Worm (Caenorhabditis elegans) whole organism, dauer: ENCODE data around the gene ZC477.7.

Experiments
- unc-62 ChIP-seq: sonication (generic microtip); optimal IDR thresholded peaks from 2 replicates; lab custom pipeline; 2017; ENCODE audit warnings: missing biosample characterization, missing genetic modification reagents, missing genetic modification characterization

Gene ZC477.7

DNA sequence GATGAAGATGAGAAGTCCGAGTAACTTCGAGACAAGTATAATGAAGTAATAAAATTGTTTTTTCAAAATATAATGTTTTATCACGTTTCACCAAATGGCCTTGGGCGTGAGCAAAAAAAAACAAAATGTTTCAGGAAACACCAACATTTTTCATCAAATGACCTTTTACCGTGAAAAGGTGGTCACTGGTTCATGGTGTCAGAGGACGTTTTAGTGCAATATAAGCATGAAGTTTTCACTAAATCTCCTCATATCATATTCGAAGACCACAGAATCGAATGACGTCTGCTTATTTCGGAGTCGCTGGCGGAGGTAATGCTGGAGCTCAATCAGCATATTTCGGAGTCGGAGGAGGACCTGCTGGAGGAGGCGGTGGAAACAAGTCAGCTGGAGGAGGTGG lies at the start of gene ZC477.7, which contains the start of gene ssq-3:
Gene ZC477.7 (minus strand): TSS at position 101 of the 400 bp plus-strand sequence.
Gene ssq-3 (plus strand): TSS at position 251 of the 400 bp plus-strand sequence.
- TF ChIP-seq unc-62 (GFP tag; lab: Kevin White, UChicago), result no peak

DNA sequence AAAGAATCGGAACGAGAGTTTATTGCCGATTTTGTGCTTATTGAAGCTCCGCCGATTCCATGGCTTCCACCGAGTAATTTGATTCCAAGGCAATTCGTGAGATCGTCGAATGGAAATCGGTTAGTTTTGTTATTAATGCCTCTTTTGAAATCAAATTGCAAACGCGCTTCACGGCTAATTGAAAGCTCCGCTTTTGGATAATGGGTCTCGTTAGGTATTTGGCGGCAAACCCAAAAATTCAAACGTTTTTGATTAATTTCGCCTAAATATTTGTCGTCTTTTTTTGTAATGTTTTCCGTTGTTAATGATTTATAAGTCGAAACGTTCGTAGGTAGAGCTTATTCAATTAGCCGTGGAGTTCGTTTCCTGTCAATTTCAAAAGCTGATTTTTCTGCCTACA lies 48.3 kb upstream of the ZC477.7 start:
- no peak for TF ChIP-seq unc-62 (GFP tag; lab: Kevin White, UChicago)

DNA sequence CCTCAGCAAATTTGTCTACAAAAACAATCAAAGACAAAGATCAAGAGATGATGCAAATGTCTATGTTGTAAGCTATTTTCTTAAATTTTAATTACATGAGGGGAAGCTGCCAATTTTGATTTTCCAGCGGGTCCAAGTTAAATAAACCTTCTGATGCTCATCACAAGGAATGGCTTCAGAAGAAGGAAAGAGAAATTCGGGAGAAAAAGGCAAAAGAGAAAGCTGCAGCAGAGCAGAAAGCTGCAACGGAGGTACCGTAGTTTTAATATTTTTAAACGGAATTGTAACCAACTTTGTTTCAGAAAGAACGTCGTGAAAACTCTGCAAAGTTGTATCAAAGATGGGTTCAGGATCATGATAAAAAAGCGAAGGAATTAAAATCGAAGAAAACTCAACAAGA lies 46.9 kb upstream of the ZC477.7 start:
- TF ChIP-seq unc-62 (GFP tag; lab: Kevin White, UChicago), result no peak

DNA sequence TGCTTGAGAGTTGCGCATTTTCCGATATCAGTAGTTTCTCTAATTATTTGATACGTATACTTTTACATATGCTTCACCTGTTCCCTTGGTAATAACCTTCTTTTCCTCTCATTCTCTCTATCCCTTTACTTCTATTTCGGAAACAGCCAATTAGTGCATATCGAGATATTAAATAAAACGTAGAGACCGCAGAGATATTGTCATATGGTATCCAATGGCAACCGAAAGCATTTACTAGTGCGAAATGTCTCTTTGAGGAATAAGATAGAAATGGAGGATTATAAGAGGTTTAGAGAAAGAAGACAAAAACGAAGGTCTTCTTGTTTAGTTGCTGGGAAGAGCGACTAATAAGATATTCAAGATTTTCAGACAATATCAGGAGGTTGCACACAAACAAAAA lies 45.1 kb upstream of the ZC477.7 start, which contains the start of gene maph-9:
Gene maph-9 (plus strand): TSS at position 273 of the 400 bp plus-strand sequence.
- no peak for TF ChIP-seq unc-62 (GFP tag; lab: Kevin White, UChicago)

DNA sequence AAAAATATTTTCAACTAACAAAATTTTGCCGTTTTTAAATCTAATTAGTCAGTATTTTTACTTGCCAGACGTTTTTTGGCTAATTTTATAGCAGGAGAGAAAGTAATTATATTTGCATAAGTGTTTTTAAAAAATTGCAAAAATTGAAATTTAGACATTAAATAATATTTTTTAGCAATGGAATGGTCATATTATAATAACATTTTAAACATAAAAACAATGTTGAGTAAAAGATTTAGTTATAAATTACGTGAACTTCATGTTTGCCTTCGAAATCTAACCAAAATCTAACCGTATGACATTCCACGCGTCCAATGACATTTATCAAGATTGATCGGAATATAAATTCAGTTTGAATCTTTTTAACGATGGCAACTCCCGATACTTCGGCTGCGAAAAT lies 43.1 kb upstream of the ZC477.7 start, which contains the start of gene C34D4.2:
Gene C34D4.2 (plus strand): TSS at position 301 of the 400 bp plus-strand sequence.
- no peak for TF ChIP-seq unc-62 (GFP tag; lab: Kevin White, UChicago)

DNA sequence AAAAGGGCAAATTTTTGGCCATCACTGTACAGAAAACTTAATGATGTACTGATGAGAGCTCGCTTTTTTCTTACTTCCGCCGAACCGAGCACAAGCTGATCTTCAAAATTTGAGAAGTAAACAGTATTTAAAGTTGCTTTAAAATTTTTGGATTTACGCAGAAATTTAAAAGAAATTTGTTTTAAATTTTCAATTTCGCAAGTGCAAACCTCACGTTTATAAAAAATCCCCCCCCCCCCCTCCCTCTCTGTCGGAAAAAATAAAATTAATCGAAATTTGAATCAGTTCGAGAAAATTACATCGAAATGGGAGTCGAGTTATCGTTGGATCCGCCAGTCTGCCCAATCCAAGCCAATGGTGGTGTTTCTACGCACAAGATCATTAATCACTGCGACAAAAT lies 42.1 kb upstream of the ZC477.7 start, which contains the start of gene C34D4.3:
Gene C34D4.3 (plus strand): TSS at position 301 of the 400 bp plus-strand sequence.
- no peak for TF ChIP-seq unc-62 (GFP tag; lab: Kevin White, UChicago)

DNA sequence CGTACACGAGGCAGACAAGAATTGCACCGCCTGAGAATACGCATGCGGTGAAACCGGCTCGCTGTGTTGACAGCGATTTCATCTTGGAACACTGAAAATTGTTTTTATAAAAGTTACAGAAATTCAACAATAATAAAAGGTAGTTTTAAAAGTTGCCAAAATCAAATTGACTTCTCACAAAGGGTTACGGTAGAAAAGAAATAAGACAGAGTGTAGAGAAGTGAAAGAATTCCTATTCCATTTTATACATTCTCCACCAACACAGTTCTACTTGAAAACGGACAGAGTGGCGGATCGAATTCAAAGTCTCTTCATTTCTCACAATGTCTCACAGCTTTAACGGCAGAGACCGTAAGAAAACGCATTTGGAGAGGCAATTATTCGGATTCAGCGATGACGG lies 41.2 kb upstream of the ZC477.7 start, which contains the start of gene col-113:
Gene col-113 (minus strand): TSS at position 101 of the 400 bp plus-strand sequence.
- TF ChIP-seq unc-62 (GFP tag; lab: Kevin White, UChicago), result no peak

DNA sequence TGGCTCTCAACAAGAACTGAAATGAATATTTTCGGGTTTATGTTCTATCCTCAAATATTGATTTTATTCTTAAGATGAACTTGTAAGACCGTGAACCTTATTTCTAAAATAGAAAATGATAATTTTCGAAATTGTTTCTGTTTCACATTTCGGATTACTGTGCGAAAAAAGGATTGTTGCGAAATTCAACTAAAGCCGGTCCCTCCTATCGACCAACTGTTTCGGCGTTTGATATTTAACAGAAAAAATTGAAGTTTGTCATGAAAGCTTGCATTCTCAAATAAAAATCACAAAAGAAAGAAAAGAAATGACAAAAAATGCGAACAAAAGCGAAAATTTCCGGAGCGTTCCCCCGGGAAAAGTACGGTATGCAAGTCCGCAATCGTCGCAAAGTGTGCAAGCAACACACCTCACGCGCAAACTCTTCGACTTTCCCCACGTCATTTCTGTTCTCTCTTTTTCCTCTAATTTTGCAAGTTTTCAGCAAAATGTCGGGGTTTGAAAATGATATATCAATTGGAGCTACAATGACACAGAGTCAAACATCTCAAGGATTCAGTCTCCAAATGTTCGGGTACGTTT lies 37.9 kb upstream of the ZC477.7 start, which contains the start of gene C34D4.4:
Gene C34D4.4 (plus strand): TSS at position 342 of the 582 bp plus-strand sequence.
- no peak for TF ChIP-seq unc-62 (GFP tag; lab: Kevin White, UChicago)

DNA sequence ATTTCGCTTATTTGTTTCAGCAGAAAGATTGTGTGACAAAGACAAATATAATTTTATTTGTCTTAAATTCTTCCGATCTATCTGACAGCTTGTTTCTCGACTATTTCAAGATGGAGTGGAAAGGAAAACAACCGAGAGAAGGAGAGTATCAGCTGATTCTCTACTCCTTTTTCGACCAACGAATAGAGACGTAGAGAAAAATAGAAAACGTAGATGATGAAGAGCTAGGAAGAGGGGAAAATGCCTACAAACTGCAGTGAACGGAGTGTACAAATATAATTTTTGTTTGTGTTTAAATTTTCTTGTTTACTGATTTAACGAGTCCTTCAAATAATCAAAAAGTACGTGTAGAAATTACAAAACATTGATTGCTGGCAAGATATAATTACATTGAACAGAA lies 36.5 kb upstream of the ZC477.7 start:
- TF ChIP-seq unc-62 (GFP tag; lab: Kevin White, UChicago), result no peak

DNA sequence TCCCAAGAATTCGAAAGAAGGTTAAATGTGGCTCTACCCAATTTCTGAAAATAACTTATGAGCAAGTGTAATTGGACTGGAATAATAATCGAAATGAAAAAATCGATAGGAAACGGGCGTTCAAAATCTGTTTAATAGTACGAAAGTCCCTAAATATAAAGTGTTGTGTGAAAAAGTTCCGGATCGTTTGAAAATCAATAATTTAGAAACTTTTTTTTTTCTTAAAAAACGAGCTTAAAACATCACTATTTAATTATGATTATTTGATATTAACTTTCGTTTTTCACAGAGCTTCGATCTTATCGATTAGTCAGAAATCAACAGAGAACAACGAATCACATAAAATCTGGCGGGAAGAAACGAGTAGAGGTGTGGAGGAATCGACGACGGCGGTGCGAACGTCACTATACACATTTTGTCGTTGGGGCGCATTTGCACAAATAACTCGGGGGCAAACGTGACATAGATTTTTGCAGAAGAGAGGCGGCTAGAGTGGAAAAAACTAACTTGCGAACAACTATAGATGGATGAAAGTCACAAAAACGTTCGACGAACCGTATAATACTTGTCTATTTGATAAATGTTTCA lies 33.5 kb upstream of the ZC477.7 start, which contains the start of gene hecd-1:
Gene hecd-1 (minus strand): TSS at position 51 of the 588 bp plus-strand sequence.
- TF ChIP-seq unc-62 (GFP tag; lab: Kevin White, UChicago), result no peak

DNA sequence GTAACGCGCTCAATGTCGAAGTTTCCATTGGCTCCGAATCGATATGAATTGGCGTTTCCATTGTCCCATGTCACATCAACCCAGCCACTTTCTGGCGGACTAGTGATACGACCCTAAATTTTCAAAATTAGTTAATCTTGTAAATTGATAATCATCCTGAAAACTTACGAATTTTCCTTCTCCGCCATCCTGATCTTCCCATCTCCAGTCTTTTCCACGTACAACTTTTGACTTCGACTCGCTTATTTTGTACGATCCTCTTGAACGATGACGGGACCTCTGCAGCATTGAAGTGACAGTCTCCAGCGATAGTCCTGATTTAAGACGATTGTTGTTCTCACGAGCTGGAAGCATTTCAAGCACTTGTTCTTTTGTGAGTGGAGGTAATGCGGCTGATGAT lies 27.9 kb upstream of the ZC477.7 start:
- no peak for TF ChIP-seq unc-62 (GFP tag; lab: Kevin White, UChicago)

DNA sequence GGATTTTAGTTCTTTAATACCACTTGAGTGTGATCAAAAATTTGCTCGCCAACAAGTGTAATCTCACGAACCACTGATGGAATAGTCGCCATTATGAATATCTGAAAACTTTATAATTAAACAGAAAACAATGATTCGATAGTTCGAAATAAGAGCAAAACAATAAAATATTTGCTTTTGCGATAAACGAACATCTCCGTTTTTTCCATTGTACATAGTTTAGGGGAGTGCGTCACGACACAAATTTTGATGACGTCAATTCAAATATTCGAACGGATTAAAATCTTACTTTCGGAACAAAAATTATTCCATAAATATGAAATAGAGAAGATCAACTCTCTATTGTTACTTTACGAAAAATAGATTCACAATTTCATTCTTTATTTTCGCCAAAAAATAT lies 22.7 kb upstream of the ZC477.7 start, which contains the start of gene mutd-1:
Gene mutd-1 (minus strand): TSS at position 101 of the 400 bp plus-strand sequence.
- no peak for TF ChIP-seq unc-62 (GFP tag; lab: Kevin White, UChicago)

DNA sequence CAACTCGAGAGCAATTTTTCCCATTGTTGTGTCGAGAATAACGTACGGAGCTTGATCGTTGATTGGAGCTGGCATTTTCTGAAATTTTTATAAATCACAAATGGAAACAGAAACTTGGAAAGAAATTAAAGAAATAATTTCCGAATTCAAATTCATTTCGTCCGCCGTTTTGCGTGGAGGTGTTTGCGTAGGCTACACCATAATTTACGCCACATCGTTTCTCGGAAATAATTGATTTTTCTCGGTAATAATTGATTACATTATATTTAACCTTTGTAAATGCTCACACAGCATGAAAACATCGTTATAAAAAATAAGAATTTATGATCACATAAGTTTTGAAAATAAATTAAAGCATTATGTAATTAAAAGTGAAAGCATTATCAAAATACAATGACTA lies 21.9 kb upstream of the ZC477.7 start, which contains the start of gene cyn-12:
Gene cyn-12 (minus strand): TSS at position 78 of the 400 bp plus-strand sequence.
- TF ChIP-seq unc-62 (GFP tag; lab: Kevin White, UChicago), result no peak

DNA sequence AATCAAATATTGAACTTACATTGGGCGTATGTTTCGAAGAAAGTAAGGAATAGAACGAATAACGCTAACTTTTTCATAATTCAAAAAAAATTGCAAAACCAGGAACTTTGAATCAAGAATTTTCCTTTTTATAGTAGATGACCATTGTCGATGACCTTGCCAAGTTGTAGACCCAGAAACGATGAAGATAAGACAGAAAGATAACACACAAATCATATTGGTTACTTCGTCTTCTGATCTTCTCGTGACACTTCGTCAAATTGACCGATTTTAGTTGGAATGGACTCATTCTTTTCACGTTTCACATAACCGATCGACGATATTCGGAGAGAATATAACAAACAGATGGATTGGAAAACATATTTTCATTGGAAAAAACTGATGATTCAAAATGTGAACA lies 20.5 kb upstream of the ZC477.7 start, which contains the start of gene grsp-3:
Gene grsp-3 (minus strand): TSS at position 149 of the 400 bp plus-strand sequence.
- no peak for TF ChIP-seq unc-62 (GFP tag; lab: Kevin White, UChicago)

DNA sequence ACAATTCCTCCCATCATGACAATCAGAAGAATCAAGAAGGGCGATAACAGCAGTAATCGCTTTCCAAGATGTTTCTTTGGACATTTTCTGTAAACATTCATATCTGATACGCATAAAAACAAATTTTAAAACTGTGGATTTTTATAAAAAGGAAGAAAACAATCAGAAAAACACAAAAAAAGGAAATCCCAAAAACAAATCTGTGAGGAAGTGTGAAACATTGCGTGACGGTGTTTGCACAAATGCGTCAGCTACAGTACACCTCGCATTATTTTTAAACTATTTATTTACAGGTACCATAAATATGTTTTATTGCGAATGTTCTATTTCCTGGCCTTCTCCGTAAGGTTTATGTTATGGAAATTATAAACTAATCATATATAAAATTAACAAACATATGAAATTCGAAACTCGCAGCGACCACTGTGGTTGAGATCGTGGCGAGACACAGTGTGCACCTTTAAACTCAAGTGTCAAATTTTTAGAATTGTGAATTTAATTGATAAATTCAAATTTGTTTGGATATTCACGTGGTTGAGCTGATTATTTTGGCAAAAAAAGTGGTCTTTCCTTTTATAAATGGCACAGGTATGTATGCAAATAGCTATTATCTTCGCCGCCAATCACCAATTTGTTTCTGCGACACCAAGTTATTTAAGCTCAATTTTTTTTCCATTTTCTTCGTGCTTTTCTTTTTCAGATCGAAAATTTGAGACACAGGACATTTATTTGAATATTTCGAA lies 10.2 kb upstream of the ZC477.7 start, which contains the start of the genes C34D4.10 and str-48:
Gene C34D4.10 (minus strand): TSS at position 101 of the 743 bp plus-strand sequence.
Gene str-48 (plus strand): TSS at position 693 of the 743 bp plus-strand sequence.
- TF ChIP-seq unc-62 (GFP tag; lab: Kevin White, UChicago), result no peak
